Worm (Caenorhabditis elegans) whole organism, mixed stage, embryonic: ENCODE results near the gene cpr-9.

Experiments
- M03D4.4 ChIP-seq: sonication (generic microtip); optimal IDR thresholded peaks from 2 replicates; lab custom pipeline; 2017; ENCODE audit warnings: mild to moderate bottlenecking, missing genetic modification characterization, missing compliant biosample characterization
- bed-3 ChIP-seq: fragments of 200-800 bp; sonication (Bioruptor generic); optimal IDR thresholded peaks from 3 replicates; lab custom pipeline; 2018; ENCODE audit warnings: mild to moderate bottlenecking, missing genetic modification characterization, moderate library complexity, missing compliant biosample characterization
- blmp-1 ChIP-seq: fragments of 150-350 bp; optimal IDR thresholded peaks from 2 replicates; lab custom pipeline; 2014; ENCODE audit warnings: missing biosample characterization, missing genetic modification characterization
- ceh-39 ChIP-seq: fragments of 150-350 bp; optimal IDR thresholded peaks from 2 replicates; lab custom pipeline; 2014; ENCODE audit warnings: missing biosample characterization, missing genetic modification characterization
- ceh-43 ChIP-seq: fragments of 200-800 bp; sonication (Bioruptor generic); optimal IDR thresholded peaks from 2 replicates; lab custom pipeline; 2018; ENCODE audit warnings: mild to moderate bottlenecking, missing genetic modification characterization, moderate library complexity, missing compliant biosample characterization
- ceh-83 ChIP-seq: fragments of 200-800 bp; sonication (Bioruptor generic); optimal IDR thresholded peaks from 2 replicates; lab custom pipeline; 2018; ENCODE audit warnings: mild to moderate bottlenecking, missing genetic modification characterization, missing compliant biosample characterization
- ces-1 ChIP-seq: fragments of 150-350 bp; optimal IDR thresholded peaks from 2 replicates; lab custom pipeline; 2014; ENCODE audit warnings: missing biosample characterization, missing genetic modification reagents, missing genetic modification characterization
- cnd-1 ChIP-seq: fragments of 200-800 bp; sonication (Bioruptor generic); optimal IDR thresholded peaks from 2 replicates; lab custom pipeline; 2018; ENCODE audit warnings: mild to moderate bottlenecking, missing genetic modification characterization, missing compliant biosample characterization
- drap-1 ChIP-seq: fragments of 200-800 bp; sonication (Bioruptor generic); optimal IDR thresholded peaks from 3 replicates; lab custom pipeline; 2018; ENCODE audit warnings: mild to moderate bottlenecking, missing genetic modification characterization, missing compliant biosample characterization
- elt-1 ChIP-seq: sonication (generic microtip); optimal IDR thresholded peaks from 2 replicates; lab custom pipeline; 2017; ENCODE audit warnings: missing genetic modification characterization, mild to moderate bottlenecking, missing compliant biosample characterization, antibody characterized with exemption, moderate library complexity, borderline replicate concordance; ENCODE audit not compliant: insufficient read depth
- elt-3 ChIP-seq: fragments of 150-350 bp; optimal IDR thresholded peaks from 2 replicates; lab custom pipeline; 2014; ENCODE audit warnings: missing biosample characterization, missing genetic modification characterization
- flh-1 ChIP-seq: fragments of 200-800 bp; sonication (Bioruptor generic); optimal IDR thresholded peaks from 2 replicates; lab custom pipeline; 2018; ENCODE audit warnings: mild to moderate bottlenecking, missing genetic modification characterization, moderate library complexity, missing compliant biosample characterization
- ham-2 ChIP-seq: fragments of 200-800 bp; sonication (Bioruptor generic); optimal IDR thresholded peaks from 2 replicates; lab custom pipeline; 2018; ENCODE audit warnings: mild to moderate bottlenecking, missing genetic modification characterization, missing compliant biosample characterization
- hlh-1 ChIP-seq: fragments of 150-350 bp; optimal IDR thresholded peaks from 2 replicates; lab custom pipeline; 2014; ENCODE audit warnings: missing biosample characterization, missing genetic modification reagents, missing genetic modification characterization
- lin-13 ChIP-seq: fragments of 150-350 bp; optimal IDR thresholded peaks from 2 replicates; lab custom pipeline; 2014; ENCODE audit warnings: missing biosample characterization, missing genetic modification characterization
- lin-32 ChIP-seq: fragments of 200-800 bp; sonication (Bioruptor generic); optimal IDR thresholded peaks from 2 replicates; lab custom pipeline; 2018; ENCODE audit warnings: mild to moderate bottlenecking, missing genetic modification characterization, missing compliant biosample characterization
- lsy-2 ChIP-seq: fragments of 150-350 bp; optimal IDR thresholded peaks from 2 replicates; lab custom pipeline; 2014; ENCODE audit warnings: missing biosample characterization, missing genetic modification characterization
- mab-5 ChIP-seq: fragments of 150-350 bp; optimal IDR thresholded peaks from 2 replicates; lab custom pipeline; 2014; ENCODE audit warnings: missing biosample characterization, missing genetic modification characterization
- mep-1 ChIP-seq: fragments of 150-350 bp; optimal IDR thresholded peaks from 2 replicates; lab custom pipeline; 2017; ENCODE audit warnings: missing biosample characterization, missing genetic modification reagents, missing genetic modification characterization, inconsistent platforms
- mls-2 ChIP-seq: sonication (generic microtip); optimal IDR thresholded peaks from 2 replicates; lab custom pipeline; 2016; ENCODE audit warnings: mild to moderate bottlenecking, missing genetic modification characterization, moderate library complexity, missing compliant biosample characterization
- nhr-12 ChIP-seq: fragments of 150-350 bp; optimal IDR thresholded peaks from 2 replicates; lab custom pipeline; 2014; ENCODE audit warnings: missing biosample characterization, missing genetic modification characterization
- nhr-2 ChIP-seq: fragments of 150-350 bp; optimal IDR thresholded peaks from 2 replicates; lab custom pipeline; 2014; ENCODE audit warnings: missing biosample characterization, missing genetic modification characterization
- nhr-237 ChIP-seq: fragments of 150-350 bp; optimal IDR thresholded peaks from 2 replicates; lab custom pipeline; 2014; ENCODE audit warnings: missing biosample characterization, missing genetic modification characterization
- nhr-28 ChIP-seq: fragments of 150-350 bp; optimal IDR thresholded peaks from 2 replicates; lab custom pipeline; 2014; ENCODE audit warnings: missing biosample characterization, missing genetic modification characterization
- nhr-76 ChIP-seq: sonication (generic microtip); optimal IDR thresholded peaks from 2 replicates; lab custom pipeline; 2017; ENCODE audit warnings: missing biosample characterization, missing genetic modification characterization
- pha-4 ChIP-seq: fragments of 150-350 bp; optimal IDR thresholded peaks from 2 replicates; lab custom pipeline; 2018; ENCODE audit warnings: missing biosample characterization, missing genetic modification reagents, missing genetic modification characterization
- sem-2 ChIP-seq: fragments of 200-800 bp; sonication (Bioruptor generic); optimal IDR thresholded peaks from 2 replicates; lab custom pipeline; 2018; ENCODE audit warnings: mild to moderate bottlenecking, missing genetic modification characterization, missing compliant biosample characterization
- snpc-4 ChIP-seq: fragments of 150-350 bp; optimal IDR thresholded peaks from 2 replicates; lab custom pipeline; 2014; ENCODE audit warnings: missing biosample characterization, missing genetic modification characterization
- sptf-1 ChIP-seq: sonication (generic microtip); optimal IDR thresholded peaks from 2 replicates; lab custom pipeline; 2017; ENCODE audit warnings: mild to moderate bottlenecking, missing genetic modification characterization, moderate library complexity, missing compliant biosample characterization
- tbx-8 ChIP-seq: fragments of 200-800 bp; sonication (Bioruptor generic); optimal IDR thresholded peaks from 2 replicates; lab custom pipeline; 2018; ENCODE audit warnings: mild to moderate bottlenecking, missing genetic modification characterization, moderate library complexity, missing compliant biosample characterization
- unc-120 ChIP-seq: sonication (generic microtip); optimal IDR thresholded peaks from 2 replicates; lab custom pipeline; 2017; ENCODE audit warnings: missing genetic modification characterization, missing compliant biosample characterization; ENCODE audit not compliant: poor library complexity, severe bottlenecking
- unc-39 ChIP-seq: fragments of 150-350 bp; optimal IDR thresholded peaks from 2 replicates; lab custom pipeline; 2014; ENCODE audit warnings: missing biosample characterization, missing genetic modification characterization
- unc-62 ChIP-seq: fragments of 150-350 bp; optimal IDR thresholded peaks from 2 replicates; lab custom pipeline; 2014; ENCODE audit warnings: missing biosample characterization, missing genetic modification reagents, missing genetic modification characterization
- zip-8 ChIP-seq: fragments of 150-350 bp; optimal IDR thresholded peaks from 2 replicates; lab custom pipeline; 2014; ENCODE audit warnings: missing biosample characterization, missing genetic modification characterization
- ztf-11 ChIP-seq: fragments of 150-350 bp; optimal IDR thresholded peaks from 2 replicates; lab custom pipeline; 2014; ENCODE audit warnings: missing biosample characterization, missing genetic modification characterization

The cpr-9 gene

DNA sequence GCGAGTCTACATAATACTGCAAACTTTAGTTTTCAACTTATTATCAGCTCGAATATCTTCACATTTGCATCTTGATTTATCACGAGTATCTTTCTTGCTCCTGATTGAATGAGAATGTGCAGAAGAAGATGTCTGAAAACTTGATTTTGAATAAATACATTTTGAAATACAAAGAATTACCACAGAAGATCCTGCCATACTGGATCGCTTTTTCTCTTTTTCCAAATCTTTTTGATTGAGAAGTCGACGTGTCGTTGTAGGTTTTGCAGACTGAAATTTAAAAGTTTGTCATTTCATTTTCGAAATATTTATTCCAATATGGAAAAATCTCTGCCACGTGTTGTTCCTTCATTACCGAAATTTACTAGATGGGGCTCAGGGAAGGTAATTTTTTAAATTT is 7.0 kb upstream of the cpr-9 start, which contains the start of gene C52E4.12:
C52E4.12 (plus strand) TSS at position 301 of the 400 bp plus-strand sequence.
- TF ChIP-seq sptf-1 (tag; lab: Kevin White, UChicago) (no peak), ham-2 (GFP tag; lab: Kevin White, UChicago) (no peak), unc-120 (tag; lab: Kevin White, UChicago) (no peak), unc-62 (GFP tag; lab: Kevin White, UChicago) (no peak), snpc-4 (tag; lab: Kevin White, UChicago) (no peak), nhr-76 (tag; lab: Kevin White, UChicago) (no peak), nhr-2 (tag; lab: Kevin White, UChicago) (no peak), lsy-2 (tag; lab: Kevin White, UChicago) (no peak), ceh-83 (no peak), mls-2 (tag; lab: Kevin White, UChicago) (no peak), elt-3 (no peak), M03D4.4 (tag; lab: Kevin White, UChicago) (no peak), zip-8 (no peak), sem-2 (GFP tag; lab: Kevin White, UChicago) (no peak), nhr-12 (tag; lab: Kevin White, UChicago) (no peak), blmp-1 (no peak), lin-13 (tag; lab: Kevin White, UChicago) (no peak)

- TF ChIP-seq elt-1 (tag; lab: Kevin White, UChicago): no peak
- TF ChIP-seq mls-2 (tag; lab: Kevin White, UChicago): no peak
- no peak for TF ChIP-seq nhr-28
- TF ChIP-seq elt-3: no peak
- no peak for TF ChIP-seq lin-32 (GFP tag; lab: Kevin White, UChicago)
- TF ChIP-seq blmp-1: no peak
- no peak for TF ChIP-seq nhr-76 (tag; lab: Kevin White, UChicago)
- no peak for TF ChIP-seq ham-2 (GFP tag; lab: Kevin White, UChicago)
- no peak for TF ChIP-seq nhr-237 (tag; lab: Kevin White, UChicago)
- TF ChIP-seq cnd-1 (tag; lab: Kevin White, UChicago): no peak
- no peak for TF ChIP-seq tbx-8 (GFP tag; lab: Kevin White, UChicago)
- no peak for TF ChIP-seq ceh-43
- no peak for TF ChIP-seq M03D4.4 (tag; lab: Kevin White, UChicago)
- no peak for TF ChIP-seq flh-1 (GFP tag; lab: Kevin White, UChicago)
- no peak for TF ChIP-seq mep-1 (tag; lab: Kevin White, UChicago)
These were observed 5.5 kb upstream of the cpr-9 start for ce11 chrV:11997403-11997802.

DNA sequence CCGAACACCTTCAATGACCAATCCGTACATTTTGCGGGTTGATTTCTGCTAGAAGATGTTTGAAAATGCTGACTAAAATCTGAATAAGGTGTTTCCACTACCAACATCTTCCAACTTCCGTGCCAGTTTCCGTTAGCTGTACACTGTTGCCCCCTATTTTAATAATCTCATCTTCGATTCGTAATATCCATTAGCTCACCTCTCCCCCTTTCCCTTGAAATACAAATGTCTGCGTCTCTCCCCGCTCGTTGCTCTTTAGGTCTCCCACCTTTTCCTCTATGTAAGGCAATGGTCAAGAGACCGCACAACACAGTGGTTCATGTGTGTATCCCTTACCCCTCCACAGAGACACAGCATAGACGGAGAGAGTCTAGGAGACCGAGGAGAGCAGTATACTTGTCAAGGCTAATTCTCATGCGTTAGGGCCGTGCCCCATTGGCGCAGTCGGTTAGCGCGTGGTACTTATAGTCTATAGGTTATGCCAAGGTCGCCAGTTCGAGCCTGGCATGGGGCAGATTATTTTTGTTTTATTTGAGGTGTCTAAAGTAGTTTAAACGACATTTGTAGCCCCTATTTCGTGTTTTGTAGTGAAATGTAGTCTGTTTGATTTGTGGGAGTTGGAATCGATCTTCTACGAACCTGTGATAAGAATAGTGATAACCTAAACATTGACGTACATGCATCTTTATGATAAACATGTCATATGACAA is 951 bp upstream of the cpr-9 start, which contains the start of gene gcy-33:
gcy-33 (minus strand) TSS at position 51 of the 710 bp plus-strand sequence.
- TF ChIP-seq elt-1 (tag; lab: Kevin White, UChicago) (peak; percentile 10), ceh-39 (tag; lab: Kevin White, UChicago) (peak; percentile 64), elt-3 (peak; percentile 11), cnd-1 (tag; lab: Kevin White, UChicago) (peak; percentile 98), drap-1 (GFP tag; lab: Kevin White, UChicago) (peak; percentile 98), mep-1 (tag; lab: Kevin White, UChicago) (peak; percentile 83), nhr-76 (tag; lab: Kevin White, UChicago) (no peak), nhr-237 (tag; lab: Kevin White, UChicago) (peak; percentile 72), unc-39 (tag; lab: Kevin White, UChicago) (peak; percentile 55), ham-2 (GFP tag; lab: Kevin White, UChicago) (peak; percentile 97), unc-62 (GFP tag; lab: Kevin White, UChicago) (peak; percentile 72), ceh-43 (peak; percentile 93), sptf-1 (tag; lab: Kevin White, UChicago) (peak; percentile 98), zip-8 (no peak), snpc-4 (tag; lab: Kevin White, UChicago) (no peak), lsy-2 (tag; lab: Kevin White, UChicago) (peak; percentile 46), ceh-83 (peak; percentile 96), tbx-8 (GFP tag; lab: Kevin White, UChicago) (peak; percentile 87), blmp-1 (peak; percentile 62), lin-32 (GFP tag; lab: Kevin White, UChicago) (peak; percentile 95), bed-3 (GFP tag; lab: Kevin White, UChicago) (peak; percentile 87), mab-5 (tag; lab: Kevin White, UChicago) (no peak), sem-2 (GFP tag; lab: Kevin White, UChicago) (peak; percentile 95), nhr-2 (tag; lab: Kevin White, UChicago) (no peak), mls-2 (tag; lab: Kevin White, UChicago) (peak; percentile 99), nhr-12 (tag; lab: Kevin White, UChicago) (peak; percentile 83), ztf-11 (tag; lab: Kevin White, UChicago) (peak; percentile 64), lin-13 (tag; lab: Kevin White, UChicago) (peak; percentile 78), ces-1 (GFP tag; lab: Kevin White, UChicago) (peak; percentile 71), flh-1 (GFP tag; lab: Kevin White, UChicago) (peak; percentile 85), M03D4.4 (tag; lab: Kevin White, UChicago) (peak; percentile 97), unc-120 (tag; lab: Kevin White, UChicago) (peak; percentile 90), nhr-28 (peak; percentile 59), hlh-1 (tag; lab: Kevin White, UChicago) (peak; percentile 16), pha-4 (tag; lab: Kevin White, UChicago) (peak; percentile 74)
